Fruit fly (Drosophila melanogaster): ENCODE data around the gene Pitslre.

Gene Pitslre

dm6 chr3L:20778224-20779063, 7.1 kb downstream of the Pitslre start, which contains the start of the genes Pex16 and Pex14 (continued):
- TF ChIP-seq CG15011 (GFP tag; optimal IDR thresholded peaks at IDR 0.05): no peak
- TF ChIP-seq ewg (GFP tag; optimal IDR thresholded peaks at IDR 0.05): peak; percentile 38
- TF ChIP-seq kay (GFP tag; optimal IDR thresholded peaks at IDR 0.05): peak; percentile 49
- TF ChIP-seq tap (tag; optimal IDR thresholded peaks at IDR 0.05): no peak
- TF ChIP-seq CG11504 (tag; optimal IDR thresholded peaks at IDR 0.05): no peak
- TF ChIP-seq pb (GFP tag; optimal IDR thresholded peaks at IDR 0.05): peak; percentile 33
- TF ChIP-seq lola (GFP tag; optimal IDR thresholded peaks at IDR 0.05): peak in 1 of 3 experiments; percentile 72
- no peak for TF ChIP-seq CG14860 (GFP tag; IDR thresholded peaks at IDR 0.05; ENCODE audit: partially characterized antibody)
- no peak for TF ChIP-seq sima (GFP tag; optimal IDR thresholded peaks at IDR 0.05)
- no peak for TF ChIP-seq sqz (GFP tag; optimal IDR thresholded peaks at IDR 0.05)
- peak; percentile 55; the same call in 1 of the 3 replicates for TF ChIP-seq Optix (GFP tag; IDR thresholded peaks at IDR 0.05)
- peak; percentile 78 for TF ChIP-seq sisA (GFP tag; IDR thresholded peaks at IDR 0.05)
- TF ChIP-seq az2 (GFP tag; optimal IDR thresholded peaks at IDR 0.05): peak; percentile 76
- peak; percentile 96 for TF ChIP-seq Med (GFP tag)
- peak; percentile 44 for TF ChIP-seq Sry-δ (GFP tag; optimal IDR thresholded peaks at IDR 0.05)
- peak; percentile 28 for TF ChIP-seq Spps (tag; optimal IDR thresholded peaks at IDR 0.05)
- TF ChIP-seq so (GFP tag; IDR thresholded peaks at IDR 0.05): peak; percentile 66; the same call in 1 of the 3 replicates
- peak; percentile 41 for TF ChIP-seq CG18764 (GFP tag; optimal IDR thresholded peaks at IDR 0.05)
- TF ChIP-seq CG3847 (GFP tag; IDR thresholded peaks at IDR 0.05): peak; percentile 78
- peak; percentile 77; the same call in 2 of the 3 replicates for TF ChIP-seq ken (GFP tag; IDR thresholded peaks at IDR 0.05)
- TF ChIP-seq sc (optimal IDR thresholded peaks at IDR 0.05): no peak
- TF ChIP-seq sc (GFP tag; optimal IDR thresholded peaks at IDR 0.05): no peak
- TF ChIP-seq croc (GFP tag; conservative IDR thresholded peaks at IDR 0.05): peak; percentile 38; the same call in 1 of the 3 replicates
- TF ChIP-seq dimm (GFP tag; IDR thresholded peaks at IDR 0.05): 0 out of 2 replicates have a peak, but pooled peaks have one; percentile 36
- peak; percentile 40; the same call in 1 of the 3 replicates for TF ChIP-seq CG7357 (GFP tag; IDR thresholded peaks at IDR 0.05)

- TF ChIP-seq CG34224 (GFP tag; IDR thresholded peaks at IDR 0.05; ENCODE audit: partially characterized antibody): peak; percentile 17; the same call in 1 of the 3 replicates
- no peak for TF ChIP-seq CG4820 (GFP tag; optimal IDR thresholded peaks at IDR 0.05)
- peak; percentile 66 for TF ChIP-seq CG15479 (GFP tag; optimal IDR thresholded peaks at IDR 0.05)
- TF ChIP-seq mld (GFP tag; IDR thresholded peaks at IDR 0.05; ENCODE audit: partially characterized antibody): no peak
- TF ChIP-seq her (GFP tag; optimal IDR thresholded peaks at IDR 0.05): no peak
- peak in 1 of 2 experiments; percentile 32 for TF ChIP-seq Trl (optimal IDR thresholded peaks at IDR 0.05)
- no peak for TF ChIP-seq Trl (GFP tag; optimal IDR thresholded peaks at IDR 0.05)
- TF ChIP-seq wdn (GFP tag; IDR thresholded peaks at IDR 0.05): 0 out of 2 replicates have a peak, but pooled peaks have one; percentile 19
- peak; percentile 38; the same call in 1 of the 2 replicates for TF ChIP-seq crol (GFP tag; IDR thresholded peaks at IDR 0.05)
- TF ChIP-seq CG3726 (GFP tag; IDR thresholded peaks at IDR 0.05): no peak
- peak; percentile 59 for TF ChIP-seq CG4360 (GFP tag; IDR thresholded peaks at IDR 0.05)
- TF ChIP-seq onecut (GFP tag; IDR thresholded peaks at IDR 0.05): peak; percentile 38
Measured at dm6 chr3L:20784394-20784793, 13.1 kb downstream of the Pitslre start.

Data from whole organism, embryonic.